Worm (Caenorhabditis elegans) whole organism, L4 larva: ENCODE measurements around the gene cul-1.

ENCODE experiments used
- Y75B8A.6 ChIP-seq: fragments of 200-800 bp; sonication (Bioruptor generic); IDR thresholded peaks from 2 replicates; pipeline ENCODE4 v1.3.6; 2022; ENCODE audit warnings: missing genetic modification reagents, missing genetic modification characterization, missing compliant biosample characterization
- ZK546.5 ChIP-seq, 2 experiments: sonication (generic microtip); optimal IDR thresholded peaks; 2 replicates each; lab custom pipeline; 2017; ENCODE audit warnings: missing biosample characterization in 2 of 2, missing genetic modification characterization in 2 of 2
- ceh-28 ChIP-seq: fragments of 150-350 bp; optimal IDR thresholded peaks from 2 replicates; lab custom pipeline; 2014; ENCODE audit warnings: missing biosample characterization, missing genetic modification reagents, missing genetic modification characterization
- ceh-82 ChIP-seq: sonication (generic microtip); optimal IDR thresholded peaks from 2 replicates; lab custom pipeline; 2017; ENCODE audit warnings: missing biosample characterization, missing genetic modification characterization
- dmd-6 ChIP-seq: fragments of 200-800 bp; sonication (Bioruptor generic); IDR thresholded peaks from 2 replicates; pipeline ENCODE4 v1.3.6; 2022; ENCODE audit warnings: missing genetic modification reagents, missing genetic modification characterization, missing compliant biosample characterization
- fos-1 ChIP-seq: fragments of 150-350 bp; optimal IDR thresholded peaks from 2 replicates; lab custom pipeline; 2014; ENCODE audit warnings: missing biosample characterization, missing genetic modification characterization
- jun-1 ChIP-seq: fragments of 150-350 bp; optimal IDR thresholded peaks from 2 replicates; lab custom pipeline; 2014; ENCODE audit warnings: missing biosample characterization, missing genetic modification reagents, missing genetic modification characterization
- mdt-29 ChIP-seq: fragments of 200-800 bp; sonication (Bioruptor generic); IDR thresholded peaks from 2 replicates; pipeline ENCODE4 v1.3.6; 2022; ENCODE audit warnings: missing genetic modification reagents, missing genetic modification characterization, missing compliant biosample characterization
- nhr-6 ChIP-seq: fragments of 150-350 bp; optimal IDR thresholded peaks from 2 replicates; lab custom pipeline; 2014; ENCODE audit warnings: missing biosample characterization, missing genetic modification characterization
- sdz-12 ChIP-seq: fragments of 200-800 bp; sonication (Bioruptor generic); optimal IDR thresholded peaks from 2 replicates; lab custom pipeline; 2018; ENCODE audit warnings: mild to moderate bottlenecking, missing genetic modification characterization, missing compliant biosample characterization
- set-16 ChIP-seq: fragments of 200-800 bp; sonication (Bioruptor generic); IDR thresholded peaks from 2 replicates; pipeline ENCODE4 v1.3.6; 2022; ENCODE audit warnings: missing genetic modification reagents, missing genetic modification characterization, missing compliant biosample characterization
- snpc-1.2 ChIP-seq: fragments of 200-800 bp; sonication (Bioruptor generic); IDR thresholded peaks from 2 replicates; pipeline ENCODE4 v1.3.6; 2022; ENCODE audit warnings: missing genetic modification reagents, missing genetic modification characterization, missing compliant biosample characterization

DNA sequence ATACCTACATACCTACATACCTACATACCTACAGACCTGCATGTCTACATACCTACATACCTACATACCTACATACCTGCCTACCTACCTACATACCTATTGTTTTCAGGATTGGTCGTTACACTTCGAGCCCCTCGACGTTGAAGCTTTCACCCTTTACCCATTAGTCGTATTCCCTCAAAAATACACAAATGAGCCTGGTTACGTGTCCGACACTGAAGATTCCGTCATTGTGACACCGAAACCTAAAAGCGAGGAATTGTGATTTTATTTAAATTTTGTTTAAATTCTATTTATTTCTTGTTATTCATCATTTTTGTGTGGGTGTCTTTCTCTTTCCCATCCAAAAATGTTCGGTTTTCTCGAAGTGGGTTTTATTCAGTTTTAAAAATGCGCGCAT, 8.1 kb downstream of the cul-1 start, which contains the start of gene D2045.7:
- TF ChIP-seq fos-1 (tag; lab: Kevin White, UChicago) (no peak), ceh-28 (tag; lab: Kevin White, UChicago) (no peak), ceh-82 (tag; lab: Kevin White, UChicago) (no peak), dmd-6 (GFP tag; lab: Robert Waterston, UW) (no peak), ZK546.5 (tag; optimal IDR thresholded peaks at IDR 0.05; lab: Kevin White, UChicago) (no peak), set-16 (GFP tag; lab: Robert Waterston, UW) (no peak), mdt-29 (GFP tag; lab: Robert Waterston, UW) (no peak), Y75B8A.6 (GFP tag; lab: Robert Waterston, UW) (no peak), snpc-1.2 (GFP tag; lab: Robert Waterston, UW) (no peak), sdz-12 (no peak), nhr-6 (tag; lab: Kevin White, UChicago) (no peak), jun-1 (tag; lab: Kevin White, UChicago) (no peak)
